Worm (Caenorhabditis elegans): ENCODE results near the gene fbxa-116.

ce11 chrV:20199658-20200057, 11.0 kb upstream of the fbxa-116 start:
- TF ChIP-seq hlh-1 (tag; optimal IDR thresholded peaks at IDR 0.05) (no peak), nhr-12 (tag; optimal IDR thresholded peaks at IDR 0.05) (no peak), elt-3 (tag; optimal IDR thresholded peaks at IDR 0.05) (no peak), blmp-1 (tag; optimal IDR thresholded peaks at IDR 0.05) (no peak), tbx-8 (GFP tag; optimal IDR thresholded peaks at IDR 0.05) (no peak), ztf-11 (tag; optimal IDR thresholded peaks at IDR 0.05) (no peak), bed-3 (GFP tag; optimal IDR thresholded peaks at IDR 0.05) (no peak)

Measured in whole organism, mixed stage, embryonic.